Worm (Caenorhabditis elegans): Measurements from ENCODE around the gene E01G6.1.

DNA sequence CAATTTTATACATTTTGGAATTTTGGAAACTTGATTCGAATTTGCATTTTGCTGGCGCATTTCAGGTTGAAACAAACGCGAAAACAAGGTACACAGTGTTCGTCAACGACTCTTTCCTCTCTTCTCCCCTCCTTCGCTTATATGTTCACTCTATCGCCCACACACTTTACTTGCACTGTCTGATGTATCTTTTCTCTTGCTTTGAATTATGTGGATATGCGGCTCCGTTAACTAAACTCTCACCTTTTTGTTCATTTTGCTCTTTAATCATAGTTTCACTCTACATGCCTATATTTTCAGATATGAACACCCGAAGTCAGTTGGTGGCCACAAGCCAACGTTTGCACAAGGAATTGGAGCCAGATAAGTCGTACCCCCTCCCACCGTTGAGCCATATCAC, 33.6 kb downstream of the E01G6.1 start, which contains the start of gene W06D11.1:
- TF ChIP-seq ceh-16 (tag; optimal IDR thresholded peaks at IDR 0.05) (no peak), R02D3.7 (tag; optimal IDR thresholded peaks at IDR 0.05) (no peak), nhr-28 (tag; optimal IDR thresholded peaks at IDR 0.05) (no peak), ztf-11 (tag; optimal IDR thresholded peaks at IDR 0.05) (no peak), mml-1 (tag; optimal IDR thresholded peaks at IDR 0.05) (no peak), egl-27 (tag; optimal IDR thresholded peaks at IDR 0.05) (no peak), elt-2 (tag; optimal IDR thresholded peaks at IDR 0.05) (no peak), pha-4 (tag; optimal IDR thresholded peaks at IDR 0.05) (no peak)
